Worm (Caenorhabditis elegans) whole organism, L4 larva: ENCODE results near the gene nifk-1.

Source experiments
- T20F7.1 ChIP-seq: fragments of 200-800 bp; sonication (Bioruptor generic); optimal IDR thresholded peaks from 2 replicates; lab custom pipeline; 2018; ENCODE audit warnings: mild to moderate bottlenecking, missing genetic modification characterization, missing compliant biosample characterization
- Y5F2A.4 ChIP-seq: fragments of 200-800 bp; sonication (Bioruptor generic); optimal IDR thresholded peaks from 2 replicates; lab custom pipeline; 2018; ENCODE audit warnings: mild to moderate bottlenecking, missing genetic modification characterization, missing compliant biosample characterization
- ZK337.2 ChIP-seq: fragments of 200-800 bp; sonication (Bioruptor generic); IDR thresholded peaks from 2 replicates; pipeline ENCODE4 v1.3.6; 2022; ENCODE audit warnings: missing genetic modification reagents, missing genetic modification characterization, missing compliant biosample characterization
- aha-1 ChIP-seq: fragments of 150-350 bp; peaks from one replicate; lab custom pipeline; 2014; ENCODE audit warnings: missing biosample characterization, missing genetic modification characterization
- ama-1 ChIP-seq: fragments of 150-350 bp; optimal IDR thresholded peaks from 2 replicates; lab custom pipeline; 2014; ENCODE audit warnings: inconsistent platforms, mixed read lengths
- ceh-20 ChIP-seq: fragments of 200-800 bp; sonication (Bioruptor generic); IDR thresholded peaks from 2 replicates; pipeline ENCODE4 v1.3.6; 2022; ENCODE audit warnings: missing genetic modification reagents, missing genetic modification characterization, missing compliant biosample characterization
- ctbp-1 ChIP-seq: fragments of 200-800 bp; sonication (Bioruptor generic); IDR thresholded peaks from 2 replicates; pipeline ENCODE4 v1.3.6; 2022; ENCODE audit warnings: missing genetic modification reagents, missing genetic modification characterization, missing compliant biosample characterization
- daf-16 ChIP-seq, 3 experiments: sonication (generic microtip); optimal IDR thresholded peaks; 2 replicates each; lab custom pipeline; 2016 to 2017; ENCODE audit warnings: missing genetic modification characterization in 3 of 3, missing genetic modification reagents in 3 of 3, mild to moderate bottlenecking in 2 of 3, missing compliant biosample characterization in 2 of 3, missing biosample characterization in 1 of 3, moderate library complexity in 1 of 3
- daf-19 ChIP-seq: fragments of 200-800 bp; sonication (Bioruptor generic); conservative IDR thresholded peaks from 2 replicates; pipeline ENCODE4 v1.3.6; 2022; ENCODE audit warnings: missing genetic modification characterization, missing compliant biosample characterization
- daf-8 ChIP-seq: fragments of 200-800 bp; sonication (Bioruptor generic); IDR thresholded peaks from 2 replicates; pipeline ENCODE4 v1.3.6; 2022; ENCODE audit warnings: missing genetic modification characterization, missing compliant biosample characterization
- dmd-6 ChIP-seq: fragments of 200-800 bp; sonication (Bioruptor generic); IDR thresholded peaks from 2 replicates; pipeline ENCODE4 v1.3.6; 2022; ENCODE audit warnings: missing genetic modification reagents, missing genetic modification characterization, missing compliant biosample characterization
- dmd-9 ChIP-seq: fragments of 200-800 bp; sonication (Bioruptor generic); IDR thresholded peaks from 2 replicates; pipeline ENCODE4 v1.3.6; 2022; ENCODE audit warnings: missing genetic modification reagents, missing genetic modification characterization, missing compliant biosample characterization
- dpl-1 ChIP-seq: fragments of 150-350 bp; optimal IDR thresholded peaks from 2 replicates; lab custom pipeline; 2014; ENCODE audit warnings: missing biosample characterization, missing genetic modification reagents, missing genetic modification characterization
- dve-1 ChIP-seq: sonication (generic microtip); optimal IDR thresholded peaks from 2 replicates; lab custom pipeline; 2017; ENCODE audit warnings: antibody characterized with exemption, mild to moderate bottlenecking, missing genetic modification characterization, missing compliant biosample characterization; ENCODE audit not compliant: insufficient read depth
- fos-1 ChIP-seq: fragments of 150-350 bp; optimal IDR thresholded peaks from 2 replicates; lab custom pipeline; 2014; ENCODE audit warnings: missing biosample characterization, missing genetic modification characterization
- gei-8 ChIP-seq: fragments of 200-800 bp; sonication (Bioruptor generic); optimal IDR thresholded peaks from 2 replicates; lab custom pipeline; 2018; ENCODE audit warnings: mild to moderate bottlenecking, missing genetic modification characterization, missing compliant biosample characterization
- hif-1 ChIP-seq, 2 experiments: sonication (generic microtip); optimal IDR thresholded peaks; 2 replicates each; lab custom pipeline; 2016 to 2017; ENCODE audit warnings: missing compliant biosample characterization in 2 of 2, missing genetic modification characterization in 2 of 2, missing genetic modification reagents in 2 of 2, missing genotype in 2 of 2, mild to moderate bottlenecking in 1 of 2
- hmg-1.1 ChIP-seq: fragments of 200-800 bp; sonication (Bioruptor generic); IDR thresholded peaks from 2 replicates; pipeline ENCODE4 v1.3.6; 2022; ENCODE audit warnings: missing genetic modification reagents, missing genetic modification characterization, missing compliant biosample characterization
- jun-1 ChIP-seq: fragments of 150-350 bp; optimal IDR thresholded peaks from 2 replicates; lab custom pipeline; 2014; ENCODE audit warnings: missing biosample characterization, missing genetic modification reagents, missing genetic modification characterization
- lin-1 ChIP-seq: fragments of 200-800 bp; sonication (Bioruptor generic); IDR thresholded peaks from 2 replicates; pipeline ENCODE4 v1.3.6; 2022; ENCODE audit warnings: missing genetic modification reagents, missing genetic modification characterization, missing compliant biosample characterization
- lin-15B ChIP-seq: fragments of 150-350 bp; sonication (generic microtip); optimal IDR thresholded peaks from 3 replicates; lab custom pipeline; 2014; ENCODE audit warnings: missing biosample characterization, missing genetic modification characterization
- lin-38 ChIP-seq: fragments of 200-800 bp; sonication (Bioruptor generic); IDR thresholded peaks from 2 replicates; pipeline ENCODE4 v1.3.6; 2022; ENCODE audit warnings: missing genetic modification reagents, missing genetic modification characterization, missing compliant biosample characterization
- lin-39 ChIP-seq: fragments of 150-350 bp; optimal IDR thresholded peaks from 2 replicates; lab custom pipeline; 2014; ENCODE audit warnings: missing biosample characterization, missing genetic modification reagents, missing genetic modification characterization
- lir-3 ChIP-seq: sonication (generic microtip); optimal IDR thresholded peaks from 2 replicates; lab custom pipeline; 2016; ENCODE audit warnings: mild to moderate bottlenecking, missing genetic modification characterization, missing compliant biosample characterization
- lsy-2 ChIP-seq, 2 experiments: fragments of 150-350 bp in 1 of 2; sonication (generic microtip) in 1 of 2; optimal IDR thresholded peaks; 2 replicates each; lab custom pipeline; 2014 to 2017; ENCODE audit warnings: missing biosample characterization in 2 of 2, missing genetic modification characterization in 2 of 2
- mdl-1 ChIP-seq, 2 experiments: fragments of 150-350 bp in 1 of 2; sonication (generic microtip) in 1 of 2; optimal IDR thresholded peaks; 2 replicates each; lab custom pipeline; 2014 to 2017; ENCODE audit warnings: missing biosample characterization in 2 of 2, missing genetic modification characterization in 2 of 2
- mdt-29 ChIP-seq: fragments of 200-800 bp; sonication (Bioruptor generic); IDR thresholded peaks from 2 replicates; pipeline ENCODE4 v1.3.6; 2022; ENCODE audit warnings: missing genetic modification reagents, missing genetic modification characterization, missing compliant biosample characterization
- mep-1 ChIP-seq: fragments of 150-350 bp; sonication (generic microtip); optimal IDR thresholded peaks from 3 replicates; lab custom pipeline; 2014; ENCODE audit warnings: missing biosample characterization, missing genetic modification characterization
- mes-2 ChIP-seq: sonication (generic microtip); optimal IDR thresholded peaks from 2 replicates; lab custom pipeline; 2016; ENCODE audit warnings: missing genotype, mild to moderate bottlenecking, missing genetic modification characterization, missing compliant biosample characterization; ENCODE audit not compliant: poor library complexity, severe bottlenecking
- nhr-10 ChIP-seq: fragments of 150-350 bp; optimal IDR thresholded peaks from 2 replicates; lab custom pipeline; 2014; ENCODE audit warnings: missing biosample characterization, missing genetic modification characterization
- nhr-102 ChIP-seq: sonication (generic microtip); optimal IDR thresholded peaks from 2 replicates; lab custom pipeline; 2016; ENCODE audit warnings: mild to moderate bottlenecking, missing genetic modification characterization, moderate library complexity, missing compliant biosample characterization
- nhr-111 ChIP-seq: fragments of 200-800 bp; sonication (Bioruptor generic); optimal IDR thresholded peaks from 2 replicates; lab custom pipeline; 2018; ENCODE audit warnings: mild to moderate bottlenecking, missing genetic modification characterization, missing compliant biosample characterization
- nhr-25 ChIP-seq: sonication (generic microtip); optimal IDR thresholded peaks from 2 replicates; lab custom pipeline; 2017; ENCODE audit warnings: missing genetic modification characterization, mild to moderate bottlenecking, missing compliant biosample characterization, antibody characterized with exemption, moderate library complexity, borderline replicate concordance; ENCODE audit not compliant: insufficient read depth
- nhr-41 ChIP-seq: fragments of 200-800 bp; sonication (Bioruptor generic); IDR thresholded peaks from 2 replicates; pipeline ENCODE4 v1.3.6; 2022; ENCODE audit warnings: missing genetic modification reagents, missing genetic modification characterization, missing compliant biosample characterization
- nhr-48 ChIP-seq: sonication (generic microtip); optimal IDR thresholded peaks from 2 replicates; lab custom pipeline; 2016; ENCODE audit warnings: mild to moderate bottlenecking, missing genetic modification characterization, missing compliant biosample characterization
- nhr-6 ChIP-seq: fragments of 150-350 bp; optimal IDR thresholded peaks from 2 replicates; lab custom pipeline; 2014; ENCODE audit warnings: missing biosample characterization, missing genetic modification characterization
- pha-4 ChIP-seq, 2 experiments: fragments of 150-350 bp in 1 of 2; fragments of 200-800 bp in 1 of 2; sonication (Bioruptor generic) in 1 of 2; IDR thresholded peaks in 1 of 2; optimal IDR thresholded peaks in 1 of 2; 2 replicates each; pipeline versions ENCODE4 v1.3.6 to Lab custom; 2014 to 2022; ENCODE audit warnings: missing genetic modification characterization in 2 of 2, missing genetic modification reagents in 2 of 2, missing biosample characterization in 1 of 2, missing compliant biosample characterization in 1 of 2
- pqm-1 ChIP-seq: sonication (generic microtip); optimal IDR thresholded peaks from 2 replicates; lab custom pipeline; 2017; ENCODE audit warnings: missing biosample characterization, missing genetic modification characterization
- rbr-2 ChIP-seq: sonication (generic microtip); optimal IDR thresholded peaks from 2 replicates; lab custom pipeline; 2016; ENCODE audit warnings: missing genotype, missing genetic modification characterization, missing compliant biosample characterization
- sdz-12 ChIP-seq: fragments of 200-800 bp; sonication (Bioruptor generic); optimal IDR thresholded peaks from 2 replicates; lab custom pipeline; 2018; ENCODE audit warnings: mild to moderate bottlenecking, missing genetic modification characterization, missing compliant biosample characterization
- skn-1 ChIP-seq: fragments of 150-350 bp; optimal IDR thresholded peaks from 2 replicates; lab custom pipeline; 2014; ENCODE audit warnings: missing biosample characterization, missing genetic modification characterization
- snpc-1.2 ChIP-seq: fragments of 200-800 bp; sonication (Bioruptor generic); IDR thresholded peaks from 2 replicates; pipeline ENCODE4 v1.3.6; 2022; ENCODE audit warnings: missing genetic modification reagents, missing genetic modification characterization, missing compliant biosample characterization
- tra-1 ChIP-seq: fragments of 200-800 bp; sonication (Bioruptor generic); IDR thresholded peaks from 2 replicates; pipeline ENCODE4 v1.3.6; 2022; ENCODE audit warnings: missing genetic modification reagents, missing genetic modification characterization, missing compliant biosample characterization
- unc-39 ChIP-seq: sonication (generic microtip); optimal IDR thresholded peaks from 2 replicates; lab custom pipeline; 2017; ENCODE audit warnings: missing biosample characterization, missing genetic modification characterization
- vab-7 ChIP-seq: fragments of 200-800 bp; sonication (Bioruptor generic); IDR thresholded peaks from 2 replicates; pipeline ENCODE4 v1.3.6; 2022; ENCODE audit warnings: missing genetic modification reagents, missing genetic modification characterization, missing compliant biosample characterization
- zag-1 ChIP-seq: fragments of 150-350 bp; optimal IDR thresholded peaks from 2 replicates; lab custom pipeline; 2014; ENCODE audit warnings: missing biosample characterization, missing genetic modification characterization
- zip-11 ChIP-seq: fragments of 200-800 bp; sonication (Bioruptor generic); IDR thresholded peaks from 2 replicates; pipeline ENCODE4 v1.3.6; 2022; ENCODE audit warnings: missing genetic modification characterization, missing compliant biosample characterization
- ztf-11 ChIP-seq: fragments of 150-350 bp; optimal IDR thresholded peaks from 2 replicates; lab custom pipeline; 2014; ENCODE audit warnings: missing biosample characterization, missing genetic modification characterization
- ztf-7 ChIP-seq: fragments of 150-350 bp; optimal IDR thresholded peaks from 2 replicates; lab custom pipeline; 2014; ENCODE audit warnings: missing biosample characterization, missing genetic modification characterization

The nifk-1 gene

DNA sequence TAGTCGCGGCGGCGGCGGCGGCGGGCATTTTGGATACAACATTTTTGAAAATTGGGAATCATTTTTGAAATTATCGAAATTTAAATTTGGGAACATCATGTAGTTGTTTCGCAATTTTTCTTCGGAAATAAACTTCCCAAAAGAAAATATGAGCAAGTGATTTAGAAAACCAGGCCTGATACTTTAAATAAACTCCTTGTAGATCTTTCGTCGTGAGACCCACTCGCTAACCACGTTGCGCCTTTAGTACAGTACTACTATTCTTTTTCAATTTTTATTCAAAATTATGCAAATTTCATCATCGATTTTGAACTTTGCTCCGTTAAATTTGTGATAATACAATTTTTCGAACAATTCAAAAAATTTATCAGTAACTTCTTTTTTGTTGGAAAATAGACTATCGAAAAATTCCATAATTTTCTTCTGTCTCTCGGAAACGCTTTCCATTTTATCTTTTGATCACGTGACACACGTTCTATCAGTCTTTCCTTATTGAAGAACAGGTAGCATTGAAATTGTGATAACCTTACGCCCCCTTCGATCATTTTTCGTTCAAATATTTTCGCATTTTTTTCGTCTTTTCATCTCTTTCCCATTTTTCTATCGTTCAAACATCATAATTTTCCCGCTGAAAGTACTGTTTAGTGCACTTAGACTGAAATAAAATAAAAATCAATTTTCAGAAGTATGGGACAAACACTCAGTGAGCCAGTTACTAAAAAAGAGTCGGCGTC, 43.1 kb downstream of the nifk-1 start, which contains the start of gene ppm-2 (continued):
- peak; percentile 22; the same call in 1 of the 2 replicates for TF ChIP-seq lin-38 (GFP tag; lab: Robert Waterston, UW)
- TF ChIP-seq ztf-11, result no peak
- TF ChIP-seq mdt-29 (GFP tag; lab: Robert Waterston, UW), result no peak
- TF ChIP-seq pqm-1 (tag; lab: Kevin White, UChicago), result no peak
- TF ChIP-seq T20F7.1 (GFP tag; lab: Kevin White, UChicago), result no peak
- TF ChIP-seq vab-7 (GFP tag; lab: Robert Waterston, UW), result no peak
- TF ChIP-seq dmd-9, result 0 out of 2 replicates have a peak, but pooled peaks have one; percentile 4
- TF ChIP-seq daf-16 (GFP tag; optimal IDR thresholded peaks at IDR 0.05; lab: Kevin White, UChicago), result no peak
- peak; percentile 43 for TF ChIP-seq daf-16 (tag; optimal IDR thresholded peaks at IDR 0.05; lab: Kevin White, UChicago)
- TF ChIP-seq lin-15B (tag; lab: Kevin White, UChicago), result no peak
- peak; percentile 46; the same call in 1 of the 2 replicates for TF ChIP-seq snpc-1.2 (GFP tag; lab: Robert Waterston, UW)
- 0 out of 2 replicates have a peak, but pooled peaks have one; percentile 9 for TF ChIP-seq tra-1
- no peak for TF ChIP-seq sdz-12 (GFP tag; lab: Kevin White, UChicago)
- no peak for TF ChIP-seq zag-1 (tag; lab: Kevin White, UChicago)
- TF ChIP-seq ztf-7 (tag; lab: Kevin White, UChicago), result no peak
- no peak for TF ChIP-seq ceh-20 (GFP tag; lab: Robert Waterston, UW)
- peak in 1 of 2 experiments; percentile 47 for TF ChIP-seq lsy-2 (tag; optimal IDR thresholded peaks at IDR 0.05; lab: Kevin White, UChicago)
- TF ChIP-seq jun-1 (tag; lab: Kevin White, UChicago), result no peak
- no peak for TF ChIP-seq dpl-1 (GFP tag; lab: Kevin White, UChicago)
- no peak for TF ChIP-seq nhr-10 (tag; lab: Kevin White, UChicago)
- TF ChIP-seq rbr-2, result no peak
- no peak for TF ChIP-seq ama-1 (lab: Kevin White, UChicago)
- no peak for TF ChIP-seq daf-8 (GFP tag; lab: Robert Waterston, UW)
- peak; percentile 55 for TF ChIP-seq dve-1 (tag; lab: Kevin White, UChicago)
- no peak for TF ChIP-seq ctbp-1 (GFP tag; lab: Robert Waterston, UW)
- TF ChIP-seq zip-11, result no peak
- TF ChIP-seq nhr-41 (GFP tag; lab: Robert Waterston, UW), result no peak
- TF ChIP-seq pha-4 (GFP tag; IDR thresholded peaks at IDR 0.05; lab: Robert Waterston, UW), result no peak
- no peak for TF ChIP-seq pha-4 (tag; optimal IDR thresholded peaks at IDR 0.05; lab: Kevin White, UChicago)
- TF ChIP-seq Y5F2A.4 (GFP tag; lab: Kevin White, UChicago), result no peak
- no peak for TF ChIP-seq nhr-48
- no peak for TF ChIP-seq hmg-1.1 (GFP tag; lab: Robert Waterston, UW)
- no peak for TF ChIP-seq nhr-111 (GFP tag; lab: Kevin White, UChicago)
- peak; percentile 77 for TF ChIP-seq dmd-6 (GFP tag; lab: Robert Waterston, UW)
- no peak for TF ChIP-seq unc-39
- no peak for TF ChIP-seq lir-3 (tag; lab: Kevin White, UChicago)
- TF ChIP-seq hif-1 (tag; optimal IDR thresholded peaks at IDR 0.05; lab: Kevin White, UChicago), result no peak
- no peak for TF ChIP-seq mes-2 (tag; lab: Kevin White, UChicago)
- no peak for TF ChIP-seq daf-19
- no peak for TF ChIP-seq gei-8 (GFP tag; lab: Kevin White, UChicago)
- TF ChIP-seq fos-1 (tag; lab: Kevin White, UChicago), result no peak
- TF ChIP-seq nhr-6 (tag; lab: Kevin White, UChicago), result no peak
- no peak for TF ChIP-seq skn-1
- TF ChIP-seq nhr-25 (tag; lab: Kevin White, UChicago), result no peak
- no peak for TF ChIP-seq nhr-102
- TF ChIP-seq ZK337.2 (GFP tag; lab: Robert Waterston, UW), result no peak
- 0 out of 2 replicates have a peak, but pooled peaks have one; percentile 38 for TF ChIP-seq lin-1 (GFP tag; lab: Robert Waterston, UW)
- TF ChIP-seq lin-39 (tag; lab: Kevin White, UChicago), result no peak
- peak in 1 of 2 experiments; percentile 10 for TF ChIP-seq mdl-1 (tag; optimal IDR thresholded peaks at IDR 0.05; lab: Kevin White, UChicago)
- TF ChIP-seq aha-1 (tag; lab: Kevin White, UChicago), result no peak
- peak; percentile 13 for TF ChIP-seq mep-1 (tag; lab: Kevin White, UChicago)
